Worm (Caenorhabditis elegans): ENCODE data around the gene cmk-1.

ce11 chrIV:1827362-1827761 lies 3.1 kb downstream of the cmk-1 start:
- no peak for TF ChIP-seq pqm-1 (tag; optimal IDR thresholded peaks at IDR 0.05)
- TF ChIP-seq mef-2 (tag; optimal IDR thresholded peaks at IDR 0.05): no peak
- TF ChIP-seq ama-1 (optimal IDR thresholded peaks at IDR 0.05): no peak
- TF ChIP-seq unc-62 (GFP tag; optimal IDR thresholded peaks at IDR 0.05): no peak
- no peak for TF ChIP-seq ztf-11 (tag; optimal IDR thresholded peaks at IDR 0.05)
- no peak for TF ChIP-seq lsy-2 (tag; optimal IDR thresholded peaks at IDR 0.05)
- TF ChIP-seq aha-1 (tag; optimal IDR thresholded peaks at IDR 0.05): no peak
